Fruit fly (Drosophila melanogaster): Measurements from ENCODE around the gene Rab11.

Gene Rab11

DNA sequence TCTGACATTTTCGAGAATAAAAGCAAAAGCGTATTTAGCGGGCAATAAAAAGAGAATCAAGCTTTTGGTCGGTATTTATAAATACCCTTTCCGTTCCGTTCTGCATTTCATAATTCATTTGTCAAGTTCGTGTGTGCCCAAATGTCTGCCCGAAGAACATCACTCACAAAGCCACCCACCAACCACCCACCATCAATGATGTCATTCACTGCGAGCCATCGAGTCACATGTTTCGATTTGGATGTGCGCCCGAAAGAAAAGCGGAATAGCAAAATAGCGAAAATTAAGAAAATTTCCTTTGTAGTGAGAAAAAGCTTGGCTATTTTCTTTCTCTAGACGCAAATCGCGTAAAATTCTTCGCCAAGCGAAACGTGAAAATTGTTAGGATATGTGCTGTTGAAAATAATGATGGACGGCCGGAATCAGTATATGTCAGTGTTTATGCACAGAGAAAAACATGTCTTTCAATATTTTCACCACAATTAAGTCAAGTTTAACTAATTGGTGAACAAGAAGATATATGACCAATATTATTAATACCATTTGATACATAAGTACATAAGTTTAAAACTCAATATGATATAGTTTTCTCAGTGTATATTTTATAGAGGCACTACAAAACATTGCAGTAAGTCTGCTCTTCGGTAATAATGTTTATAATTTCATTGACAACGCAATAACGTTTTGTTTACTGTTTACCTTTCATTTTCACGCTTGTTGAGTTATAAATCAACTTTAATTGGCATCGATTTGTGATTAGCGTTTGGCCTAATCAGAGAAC, 40.1 kb downstream of the Rab11 start (continued):
- TF ChIP-seq CG15269 (tag; optimal IDR thresholded peaks at IDR 0.05) (peak; percentile 77), CG6813 (GFP tag; optimal IDR thresholded peaks at IDR 0.05) (no peak), CG6791 (GFP tag; IDR thresholded peaks at IDR 0.05; ENCODE audit: partially characterized antibody) (no peak), lov (optimal IDR thresholded peaks at IDR 0.05) (no peak), lov (GFP tag; IDR thresholded peaks at IDR 0.05) (no peak), Dip2 (GFP tag; IDR thresholded peaks at IDR 0.05) (no peak), CG9932 (GFP tag; IDR thresholded peaks at IDR 0.05) (peak; percentile 74), Poxn (GFP tag; IDR thresholded peaks at IDR 0.05) (no peak), Elba2 (GFP tag; optimal IDR thresholded peaks at IDR 0.05) (no peak), lab (GFP tag; optimal IDR thresholded peaks at IDR 0.05) (peak; percentile 81), CG4730 (GFP tag; IDR thresholded peaks at IDR 0.05) (0 out of 2 replicates have a peak, but pooled peaks have one; percentile 36), CG10959 (GFP tag; IDR thresholded peaks at IDR 0.05) (0 out of 2 replicates have a peak, but pooled peaks have one; percentile 4), pita (GFP tag; optimal IDR thresholded peaks at IDR 0.05) (no peak), CG2889 (GFP tag; IDR thresholded peaks at IDR 0.05) (0 out of 3 replicates have a peak, but pooled peaks have one; percentile 42), Hr51 (GFP tag; optimal IDR thresholded peaks at IDR 0.05) (peak in 1 of 2 experiments; percentile 80), D (optimal IDR thresholded peaks at IDR 0.05) (no peak), D (GFP tag; optimal IDR thresholded peaks at IDR 0.05) (no peak), BtbVII (GFP tag; optimal IDR thresholded peaks at IDR 0.05) (peak; percentile 56), zen (tag; optimal IDR thresholded peaks at IDR 0.05) (no peak), tin (GFP tag; optimal IDR thresholded peaks at IDR 0.05) (no peak), hkb (optimal IDR thresholded peaks at IDR 0.05) (no peak), hkb (GFP tag; IDR thresholded peaks at IDR 0.05) (peak; percentile 76), CG10543 (GFP tag; optimal IDR thresholded peaks at IDR 0.05) (peak; percentile 72), gce (GFP tag; IDR thresholded peaks at IDR 0.05) (no peak; the same call in 2 of the 3 replicates), pho (GFP tag; optimal IDR thresholded peaks at IDR 0.05) (peak; percentile 62), fd102C (GFP tag; optimal IDR thresholded peaks at IDR 0.05) (no peak), CG11247 (GFP tag; IDR thresholded peaks at IDR 0.05) (no peak), CG10366 (GFP tag; IDR thresholded peaks at IDR 0.05) (peak; percentile 61), nerfin-2 (GFP tag; IDR thresholded peaks at IDR 0.05; ENCODE audit: partially characterized antibody) (no peak), Drgx (GFP tag; IDR thresholded peaks at IDR 0.05) (peak; percentile 58), run (tag; optimal IDR thresholded peaks at IDR 0.05) (no peak), CG9437 (GFP tag; optimal IDR thresholded peaks at IDR 0.05) (peak; percentile 7), al (GFP tag; IDR thresholded peaks at IDR 0.05) (peak; percentile 45), CG9727 (GFP tag; optimal IDR thresholded peaks at IDR 0.05) (peak; percentile 65), chinmo (GFP tag; IDR thresholded peaks at IDR 0.05; ENCODE audit: partially characterized antibody) (peak; percentile 86; the same call in 2 of the 4 replicates), Hr78 (GFP tag; optimal IDR thresholded peaks at IDR 0.05) (no peak), scrt (GFP tag; optimal IDR thresholded peaks at IDR 0.05) (peak; percentile 22), H2.0 (GFP tag; IDR thresholded peaks at IDR 0.05) (peak; percentile 52; the same call in 1 of the 2 replicates), luna (GFP tag; optimal IDR thresholded peaks at IDR 0.05) (no peak), gem (tag; optimal IDR thresholded peaks at IDR 0.05) (peak; percentile 72), CG18262 (tag; optimal IDR thresholded peaks at IDR 0.05) (peak; percentile 39), TFAM (GFP tag; optimal IDR thresholded peaks at IDR 0.05) (no peak), toy (GFP tag; IDR thresholded peaks at IDR 0.05) (no peak), CG13894 (tag; optimal IDR thresholded peaks at IDR 0.05) (no peak), Fer1 (GFP tag; optimal IDR thresholded peaks at IDR 0.05) (peak; percentile 37), Sry-δ (GFP tag; optimal IDR thresholded peaks at IDR 0.05) (no peak), CG16813 (GFP tag; IDR thresholded peaks at IDR 0.05; ENCODE audit: partially characterized antibody) (no peak), CG6254 (GFP tag; optimal IDR thresholded peaks at IDR 0.05) (no peak), CG10274 (GFP tag; optimal IDR thresholded peaks at IDR 0.05) (no peak)

All from whole organism, embryonic.